Worm (Caenorhabditis elegans): Measurements from ENCODE around the gene irg-4.

irg-4 gene

ce11 chrIV:12391003-12391637 lies 44.5 kb upstream of the irg-4 start, which contains the start of the genes rps-23 and dpm-3 (continued):
- TF ChIP-seq lin-39 (tag; optimal IDR thresholded peaks at IDR 0.05) (peak; percentile 92), nhr-67 (tag; optimal IDR thresholded peaks at IDR 0.05) (no peak), egl-5 (tag; optimal IDR thresholded peaks at IDR 0.05) (peak; percentile 58), unc-39 (tag; optimal IDR thresholded peaks at IDR 0.05) (no peak), R02D3.7 (tag; optimal IDR thresholded peaks at IDR 0.05) (peak; percentile 89)

- TF ChIP-seq mml-1 (tag; optimal IDR thresholded peaks at IDR 0.05): no peak
- no peak for TF ChIP-seq ztf-11 (tag; optimal IDR thresholded peaks at IDR 0.05)
- no peak for TF ChIP-seq ZK546.5 (tag; optimal IDR thresholded peaks at IDR 0.05)
- no peak for TF ChIP-seq pha-4 (tag; optimal IDR thresholded peaks at IDR 0.05)
- peak; percentile 54 for TF ChIP-seq unc-62 (GFP tag; optimal IDR thresholded peaks at IDR 0.05)
- TF ChIP-seq snpc-4 (tag; optimal IDR thresholded peaks at IDR 0.05): no peak
- no peak for TF ChIP-seq fkh-2 (tag; optimal IDR thresholded peaks at IDR 0.05)
- TF ChIP-seq zag-1 (tag; optimal IDR thresholded peaks at IDR 0.05): no peak
- TF ChIP-seq nhr-23 (tag; optimal IDR thresholded peaks at IDR 0.05): peak; percentile 90
- TF ChIP-seq nhr-12 (tag; optimal IDR thresholded peaks at IDR 0.05): no peak
- TF ChIP-seq lin-15B (tag; optimal IDR thresholded peaks at IDR 0.05): peak; percentile 2
- TF ChIP-seq nhr-43 (tag; optimal IDR thresholded peaks at IDR 0.05; ENCODE audit: poor library complexity, severe bottlenecking): peak; percentile 61
- no peak for TF ChIP-seq elt-1 (tag; optimal IDR thresholded peaks at IDR 0.05)
- TF ChIP-seq egl-5 (tag; optimal IDR thresholded peaks at IDR 0.05): no peak
- no peak for TF ChIP-seq nhr-237 (tag; optimal IDR thresholded peaks at IDR 0.05)
- TF ChIP-seq pqm-1 (tag; optimal IDR thresholded peaks at IDR 0.05): no peak
- TF ChIP-seq nhr-77 (tag; optimal IDR thresholded peaks at IDR 0.05): no peak
- no peak for TF ChIP-seq nhr-67 (tag; optimal IDR thresholded peaks at IDR 0.05)
- TF ChIP-seq fos-1 (tag; optimal IDR thresholded peaks at IDR 0.05): no peak
- no peak for TF ChIP-seq ceh-82 (tag; optimal IDR thresholded peaks at IDR 0.05)
- no peak for TF ChIP-seq R02D3.7 (tag; optimal IDR thresholded peaks at IDR 0.05)
- TF ChIP-seq elt-2 (tag; optimal IDR thresholded peaks at IDR 0.05): no peak
- TF ChIP-seq skn-1 (tag; optimal IDR thresholded peaks at IDR 0.05): no peak
- no peak for TF ChIP-seq fkh-10 (GFP tag; optimal IDR thresholded peaks at IDR 0.05)
- TF ChIP-seq jun-1 (tag; optimal IDR thresholded peaks at IDR 0.05): peak; percentile 2
- no peak for TF ChIP-seq nhr-11 (tag; optimal IDR thresholded peaks at IDR 0.05)
- no peak for TF ChIP-seq ceh-16 (tag; optimal IDR thresholded peaks at IDR 0.05)
- no peak for TF ChIP-seq unc-39 (tag; optimal IDR thresholded peaks at IDR 0.05)
- no peak for TF ChIP-seq aly-2 (tag; optimal IDR thresholded peaks at IDR 0.05)
- no peak for TF ChIP-seq nhr-76 (tag; optimal IDR thresholded peaks at IDR 0.05)
- TF ChIP-seq ceh-9 (tag; optimal IDR thresholded peaks at IDR 0.05): no peak
- TF ChIP-seq hmg-11 (tag; optimal IDR thresholded peaks at IDR 0.05): no peak
- no peak for TF ChIP-seq egl-27 (tag; optimal IDR thresholded peaks at IDR 0.05)
- TF ChIP-seq elt-3 (tag; optimal IDR thresholded peaks at IDR 0.05): peak in 1 of 3 experiments; percentile 57
- TF ChIP-seq ceh-28 (tag; optimal IDR thresholded peaks at IDR 0.05): peak; percentile 48
- no peak for TF ChIP-seq sea-2 (GFP tag; optimal IDR thresholded peaks at IDR 0.05)
- TF ChIP-seq mdl-1 (tag; optimal IDR thresholded peaks at IDR 0.05): no peak
- no peak for TF ChIP-seq tbx-2 (tag; optimal IDR thresholded peaks at IDR 0.05)
- peak; percentile 43 for TF ChIP-seq nfya-1 (tag; optimal IDR thresholded peaks at IDR 0.05; ENCODE audit: insufficient read depth)
- TF ChIP-seq ama-1 (optimal IDR thresholded peaks at IDR 0.05): no peak
- TF ChIP-seq lin-39 (tag; optimal IDR thresholded peaks at IDR 0.05): no peak
- no peak for TF ChIP-seq eor-1 (tag; optimal IDR thresholded peaks at IDR 0.05)
- peak; percentile 96 for TF ChIP-seq nhr-25 (tag; optimal IDR thresholded peaks at IDR 0.05)
- no peak for TF ChIP-seq ztf-4 (tag; optimal IDR thresholded peaks at IDR 0.05)
- no peak for TF ChIP-seq nhr-28 (tag; optimal IDR thresholded peaks at IDR 0.05)
- peak; percentile 10 for TF ChIP-seq lsy-12 (tag; optimal IDR thresholded peaks at IDR 0.05)
- no peak for TF ChIP-seq daf-12 (tag; optimal IDR thresholded peaks at IDR 0.05)
Measured at ce11 chrIV:12396645-12397258, 38.9 kb upstream of the irg-4 start.

All from whole organism, L3 larva.